Fruit fly (Drosophila melanogaster) whole organism, embryonic: ENCODE results near the gene CG33230.

Source experiments
- Ada2b ChIP-seq: fragments of 200-800 bp; sonication (Bioruptor generic); IDR thresholded peaks from 2 replicates; pipeline ENCODE4 v1.3.6; 2022; ENCODE audit warnings: missing biosample characterization, missing genetic modification characterization
- Awh ChIP-seq: fragments of 200-800 bp; sonication (Bioruptor generic); IDR thresholded peaks from 2 replicates; pipeline ENCODE4, ENCODE4 v1.3.6; 2022; ENCODE audit warnings: missing biosample characterization, missing genetic modification characterization
- Bdp1 ChIP-seq: fragments of 200-800 bp; sonication (Bioruptor generic); optimal IDR thresholded peaks from 3 replicates; lab custom pipeline; 2016; ENCODE audit warnings: missing biosample characterization, missing genetic modification characterization
- Blimp-1 ChIP-seq: fragments of 200-800 bp; sonication (Bioruptor generic); optimal IDR thresholded peaks from 3 replicates; lab custom pipeline; 2018; ENCODE audit warnings: missing biosample characterization, missing genetic modification characterization, mild to moderate bottlenecking, moderate library complexity, missing genetic modification reagents
- CG10209 ChIP-seq: fragments of 200-800 bp; sonication (Bioruptor generic); optimal IDR thresholded peaks from 3 replicates; lab custom pipeline; 2017; ENCODE audit warnings: missing biosample characterization, mild to moderate bottlenecking, missing genetic modification characterization, missing genetic modification reagents
- CG10274 ChIP-seq: fragments of 200-800 bp; sonication (Bioruptor generic); optimal IDR thresholded peaks from 3 replicates; lab custom pipeline; 2017; ENCODE audit warnings: missing biosample characterization, mild to moderate bottlenecking, missing genetic modification characterization
- CG11695 ChIP-seq: fragments of 200-800 bp; sonication (Bioruptor generic); IDR thresholded peaks from 3 replicates; pipeline ENCODE4 v1.3.6; 2022; ENCODE audit warnings: missing biosample characterization, missing genetic modification characterization
- CG12659 ChIP-seq: fragments of 200-800 bp; sonication (Bioruptor generic); optimal IDR thresholded peaks from 3 replicates; lab custom pipeline; 2017; ENCODE audit warnings: mild to moderate bottlenecking, missing biosample characterization, missing genetic modification reagents, missing genetic modification characterization
- CG12744 ChIP-seq: fragments of 200-800 bp; sonication (Bioruptor generic); optimal IDR thresholded peaks from 2 replicates; lab custom pipeline; 2016; ENCODE audit warnings: missing biosample characterization, missing genetic modification characterization
- CG15011 ChIP-seq: fragments of 200-800 bp; sonication (Bioruptor generic); optimal IDR thresholded peaks from 3 replicates; lab custom pipeline; 2018; ENCODE audit warnings: missing biosample characterization, mild to moderate bottlenecking, missing genetic modification characterization
- CG1529 ChIP-seq: fragments of 200-800 bp; sonication (Bioruptor generic); optimal IDR thresholded peaks from 3 replicates; lab custom pipeline; 2018; ENCODE audit warnings: missing biosample characterization, missing genetic modification characterization
- CG15514 ChIP-seq: fragments of 200-800 bp; sonication (Bioruptor generic); optimal IDR thresholded peaks from 3 replicates; lab custom pipeline; 2017; ENCODE audit warnings: missing biosample characterization, missing genetic modification characterization, mild to moderate bottlenecking, moderate library complexity, missing genetic modification reagents
- CG18262 ChIP-seq: fragments of 200-800 bp; optimal IDR thresholded peaks from 3 replicates; lab custom pipeline; 2019; ENCODE audit warnings: missing biosample characterization, mild to moderate bottlenecking, missing genetic modification characterization, moderate library complexity
- CG18619 ChIP-seq: fragments of 200-800 bp; sonication (Bioruptor generic); optimal IDR thresholded peaks from 3 replicates; lab custom pipeline; 2017; ENCODE audit warnings: missing biosample characterization, mild to moderate bottlenecking, missing genetic modification characterization
- CG31224 ChIP-seq: fragments of 200-800 bp; sonication (Bioruptor generic); IDR thresholded peaks from 2 replicates; pipeline ENCODE4 v1.3.6; 2022; ENCODE audit warnings: missing biosample characterization, missing genetic modification characterization
- CG31441 ChIP-seq: fragments of 200-800 bp; sonication (Bioruptor generic); IDR thresholded peaks from 2 replicates; pipeline ENCODE4 v1.3.6; 2022; ENCODE audit warnings: missing biosample characterization, missing genetic modification characterization
- CG33213 ChIP-seq: fragments of 200-800 bp; sonication (Bioruptor generic); optimal IDR thresholded peaks from 3 replicates; lab custom pipeline; 2016; ENCODE audit warnings: missing biosample characterization, missing genetic modification characterization
- CG4282 ChIP-seq: fragments of 200-800 bp; sonication (Bioruptor generic); optimal IDR thresholded peaks from 2 replicates; lab custom pipeline; 2016; ENCODE audit warnings: missing biosample characterization, missing genetic modification characterization
- CG7271 ChIP-seq: fragments of 200-800 bp; sonication (Bioruptor generic); optimal IDR thresholded peaks from 2 replicates; lab custom pipeline; 2018; ENCODE audit warnings: missing biosample characterization, mild to moderate bottlenecking, missing genetic modification characterization, moderate library complexity
- CG7745 ChIP-seq: fragments of 200-800 bp; sonication (Bioruptor generic); optimal IDR thresholded peaks from 2 replicates; lab custom pipeline; 2018; ENCODE audit warnings: missing biosample characterization, mild to moderate bottlenecking, missing genetic modification characterization, moderate library complexity
- CG9215 ChIP-seq: fragments of 200-800 bp; sonication (Bioruptor generic); IDR thresholded peaks from 2 replicates; pipeline ENCODE4 v1.3.6; 2022; ENCODE audit warnings: missing biosample characterization, missing genetic modification characterization
- CG9437 ChIP-seq: fragments of 200-800 bp; sonication (Bioruptor generic); optimal IDR thresholded peaks from 2 replicates; lab custom pipeline; 2018; ENCODE audit warnings: missing biosample characterization, mild to moderate bottlenecking, missing genetic modification characterization
- CG9932 ChIP-seq: fragments of 200-800 bp; sonication (Bioruptor generic); IDR thresholded peaks from 2 replicates; pipeline ENCODE4 v1.3.6; 2022; ENCODE audit warnings: missing biosample characterization, missing genetic modification characterization
- Dad ChIP-seq: fragments of 200-800 bp; sonication (Bioruptor generic); optimal IDR thresholded peaks from 3 replicates; lab custom pipeline; 2016; ENCODE audit warnings: missing biosample characterization, missing genetic modification characterization
- Dip3 ChIP-seq: fragments of 200-800 bp; sonication (Bioruptor generic); optimal IDR thresholded peaks from 3 replicates; lab custom pipeline; 2016; ENCODE audit warnings: missing biosample characterization, missing genetic modification characterization
- Drgx ChIP-seq: fragments of 200-800 bp; sonication (Bioruptor generic); IDR thresholded peaks from 2 replicates; pipeline ENCODE4 v1.3.6; 2022; ENCODE audit warnings: missing biosample characterization, missing genetic modification characterization
- H2.0 ChIP-seq: fragments of 200-800 bp; sonication (Bioruptor generic); IDR thresholded peaks from 2 replicates; pipeline ENCODE4 v1.3.6; 2022; ENCODE audit warnings: missing biosample characterization, missing genetic modification characterization
- HLH4C ChIP-seq: fragments of 200-800 bp; sonication (Bioruptor generic); IDR thresholded peaks from 3 replicates; pipeline ENCODE4 v1.3.6; 2022; ENCODE audit warnings: missing biosample characterization, missing genetic modification characterization; ENCODE audit not compliant: partially characterized antibody
- Hr51 ChIP-seq, 2 experiments: fragments of 200-800 bp; sonication (Bioruptor generic); optimal IDR thresholded peaks; 2 replicates in 1 of 2; 3 replicates in 1 of 2; lab custom pipeline; 2016 to 2018; ENCODE audit warnings: missing biosample characterization in 2 of 2, missing genetic modification characterization in 2 of 2, mild to moderate bottlenecking in 1 of 2, moderate library complexity in 1 of 2
- Opbp ChIP-seq: fragments of 200-800 bp; sonication (Bioruptor generic); IDR thresholded peaks from 3 replicates; pipeline ENCODE4 v1.3.6; 2022; ENCODE audit warnings: missing biosample characterization, missing genetic modification characterization; ENCODE audit not compliant: partially characterized antibody
- Ravus ChIP-seq: fragments of 200-800 bp; sonication (Bioruptor generic); IDR thresholded peaks from 2 replicates; pipeline ENCODE4 v1.3.6; 2022; ENCODE audit warnings: missing biosample characterization, missing genetic modification characterization
- ase ChIP-seq: fragments of 200-800 bp; sonication (Bioruptor generic); IDR thresholded peaks from 3 replicates; pipeline ENCODE4 v1.3.6; 2022; ENCODE audit warnings: missing biosample characterization, missing genetic modification characterization
- ash1 ChIP-seq: fragments of 200-800 bp; sonication (Bioruptor generic); optimal IDR thresholded peaks from 2 replicates; lab custom pipeline; 2018; ENCODE audit warnings: missing biosample characterization, mild to moderate bottlenecking, missing genetic modification characterization
- bcd ChIP-seq: fragments of 200-800 bp; sonication (Bioruptor generic); optimal IDR thresholded peaks from 2 replicates; lab custom pipeline; 2017; ENCODE audit warnings: missing biosample characterization, mild to moderate bottlenecking, missing genetic modification characterization
- cas ChIP-seq: fragments of 200-800 bp; sonication (Bioruptor generic); IDR thresholded peaks from 2 replicates; pipeline ENCODE4 v1.3.6; 2022; ENCODE audit warnings: missing biosample characterization, missing genetic modification characterization
- caup ChIP-seq: fragments of 200-800 bp; sonication (Bioruptor generic); optimal IDR thresholded peaks from 3 replicates; lab custom pipeline; 2017; ENCODE audit warnings: missing biosample characterization, mild to moderate bottlenecking, missing genetic modification characterization, moderate library complexity; ENCODE audit not compliant: severe bottlenecking
- cwo ChIP-seq: fragments of 200-800 bp; sonication (Bioruptor generic); optimal IDR thresholded peaks from 3 replicates; lab custom pipeline; 2017; ENCODE audit warnings: missing biosample characterization, missing genetic modification characterization, mild to moderate bottlenecking, moderate library complexity, missing genetic modification reagents
- hth ChIP-seq: fragments of >200 bp; optimal IDR thresholded peaks from 2 replicates; lab custom pipeline; 2017; ENCODE audit warnings: inconsistent platforms
- inv ChIP-seq: fragments of 200-800 bp; sonication (Bioruptor generic); IDR thresholded peaks from 2 replicates; pipeline ENCODE4 v1.3.6; 2022; ENCODE audit warnings: missing biosample characterization, missing genetic modification characterization; ENCODE audit not compliant: partially characterized antibody
- kay ChIP-seq: fragments of 200-800 bp; sonication (Bioruptor generic); optimal IDR thresholded peaks from 2 replicates; lab custom pipeline; 2016; ENCODE audit warnings: missing biosample characterization, missing genetic modification characterization
- lmd ChIP-seq: fragments of 200-800 bp; sonication (Bioruptor generic); IDR thresholded peaks from 2 replicates; pipeline ENCODE4 v1.3.6; 2022; ENCODE audit warnings: missing biosample characterization, missing genetic modification characterization
- nau ChIP-seq: fragments of 200-800 bp; sonication (Bioruptor generic); optimal IDR thresholded peaks from 3 replicates; lab custom pipeline; 2017; ENCODE audit warnings: missing biosample characterization, mild to moderate bottlenecking, missing genetic modification characterization, missing genetic modification reagents
- nom ChIP-seq: fragments of 200-800 bp; sonication (Bioruptor generic); optimal IDR thresholded peaks from 2 replicates; lab custom pipeline; 2017; ENCODE audit warnings: missing biosample characterization, missing genetic modification characterization, mild to moderate bottlenecking, moderate library complexity, missing genetic modification reagents
- peb ChIP-seq: fragments of 200-800 bp; sonication (Bioruptor generic); IDR thresholded peaks from 2 replicates; pipeline ENCODE4 v1.3.6; 2022; ENCODE audit warnings: missing biosample characterization, missing genetic modification characterization
- pros ChIP-seq: fragments of 200-800 bp; sonication (Bioruptor generic); optimal IDR thresholded peaks from 3 replicates; lab custom pipeline; 2019; ENCODE audit warnings: missing biosample characterization, mild to moderate bottlenecking, missing genetic modification characterization, moderate library complexity
- repo ChIP-seq: fragments of 200-800 bp; sonication (Bioruptor generic); optimal IDR thresholded peaks from 2 replicates; lab custom pipeline; 2016; ENCODE audit warnings: missing biosample characterization, missing genetic modification characterization
- so ChIP-seq: fragments of 200-800 bp; sonication (Bioruptor generic); IDR thresholded peaks from 3 replicates; pipeline ENCODE4 v1.3.6; 2022; ENCODE audit warnings: missing biosample characterization, missing genetic modification characterization
- sob ChIP-seq: fragments of 200-800 bp; sonication (Bioruptor generic); IDR thresholded peaks from 2 replicates; pipeline ENCODE4 v1.3.6; 2022; ENCODE audit warnings: missing biosample characterization, missing genetic modification characterization
- tll ChIP-seq, 2 experiments: fragments of 200-800 bp in 1 of 2; fragments of >200 bp in 1 of 2; sonication (Bioruptor generic) in 1 of 2; optimal IDR thresholded peaks; 2 replicates each; lab custom pipeline; 2017 to 2019; ENCODE audit warnings: missing biosample characterization in 2 of 2, missing genetic modification characterization in 2 of 2, mild to moderate bottlenecking in 1 of 2, moderate library complexity in 1 of 2
- vfl ChIP-seq: fragments of 200-800 bp; sonication (Bioruptor generic); optimal IDR thresholded peaks from 2 replicates; lab custom pipeline; 2016; ENCODE audit warnings: missing biosample characterization, missing genetic modification characterization

The CG33230 gene

DNA sequence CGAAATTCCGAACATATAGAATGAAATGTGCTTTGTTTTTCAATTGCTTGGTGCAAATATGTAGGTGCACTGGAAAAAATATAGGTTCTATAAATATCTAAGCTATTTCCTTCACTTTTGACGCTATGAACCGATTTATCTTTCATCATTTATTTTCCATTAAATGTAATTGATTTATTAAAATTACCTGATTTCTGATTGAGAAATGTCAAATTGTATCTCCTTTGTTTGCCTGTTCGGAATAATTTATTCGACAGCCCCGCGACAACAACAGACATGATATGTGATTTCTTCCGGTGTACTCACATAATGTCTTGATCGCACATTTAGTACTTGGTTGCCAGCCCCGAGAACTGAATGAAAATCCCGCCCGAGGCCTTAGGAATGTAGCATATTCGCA, 8.6 kb upstream of the CG33230 start (continued):
- peak; percentile 4 for TF ChIP-seq CG9437
- no peak for TF ChIP-seq CG1529 (GFP tag; lab: Kevin White, UChicago)
- no peak for TF ChIP-seq Opbp (GFP tag; lab: Robert Waterston, UW)
- no peak for TF ChIP-seq CG33213 (GFP tag; lab: Kevin White, UChicago)
- no peak for TF ChIP-seq vfl
- TF ChIP-seq CG12659 (GFP tag; lab: Kevin White, UChicago), result peak; percentile 31
- TF ChIP-seq Awh (GFP tag; lab: Robert Waterston, UW), result no peak
- peak; percentile 36 for TF ChIP-seq caup (GFP tag; lab: Kevin White, UChicago)
- no peak for TF ChIP-seq CG4282 (GFP tag; lab: Kevin White, UChicago)
- TF ChIP-seq Blimp-1 (GFP tag; lab: Kevin White, UChicago), result no peak
- no peak for TF ChIP-seq hth (lab: Kevin White, UChicago)
- TF ChIP-seq Dad (GFP tag; lab: Kevin White, UChicago), result peak; percentile 3
- TF ChIP-seq ase, result no peak
- TF ChIP-seq CG15514 (GFP tag; lab: Kevin White, UChicago), result peak; percentile 17
- TF ChIP-seq CG31224 (GFP tag; lab: Robert Waterston, UW), result peak; percentile 57
- TF ChIP-seq Drgx, result 0 out of 2 replicates have a peak, but pooled peaks have one; percentile 44
- no peak for TF ChIP-seq pros
- TF ChIP-seq repo (GFP tag; lab: Kevin White, UChicago), result no peak
- no peak for TF ChIP-seq nom (GFP tag; lab: Kevin White, UChicago)
- peak; percentile 34 for TF ChIP-seq CG10209 (GFP tag; lab: Kevin White, UChicago)
- TF ChIP-seq so (GFP tag; lab: Robert Waterston, UW), result 0 out of 3 replicates have a peak, but pooled peaks have one; percentile 10
- no peak; the same call in 1 of the 2 replicates for TF ChIP-seq Ada2b
- TF ChIP-seq CG11695 (GFP tag; lab: Robert Waterston, UW), result peak; percentile 47; the same call in 1 of the 3 replicates
- no peak for TF ChIP-seq Bdp1 (GFP tag; lab: Kevin White, UChicago)
- TF ChIP-seq CG10274, result peak; percentile 9
- TF ChIP-seq CG12744 (GFP tag; lab: Kevin White, UChicago), result peak; percentile 23
- TF ChIP-seq bcd, result peak; percentile 27
- TF ChIP-seq cwo (GFP tag; lab: Kevin White, UChicago), result peak; percentile 32
- TF ChIP-seq ash1, result no peak
- TF ChIP-seq CG9932 (GFP tag; lab: Robert Waterston, UW), result peak; percentile 68
- TF ChIP-seq CG7271 (tag; lab: Kevin White, UChicago), result no peak
- TF ChIP-seq Hr51 (GFP tag; optimal IDR thresholded peaks at IDR 0.05; lab: Kevin White, UChicago), result peak in 1 of 2 experiments; percentile 39
- no peak for TF ChIP-seq nau (GFP tag; lab: Kevin White, UChicago)
- TF ChIP-seq cas, result no peak
- TF ChIP-seq Ravus, result peak; percentile 18; the same call in 1 of the 2 replicates
- TF ChIP-seq CG7745 (tag; lab: Kevin White, UChicago), result no peak
- no peak for TF ChIP-seq CG18262 (tag; lab: Kevin White, UChicago)
- peak; percentile 46 for TF ChIP-seq Dip3
- peak; percentile 26 for TF ChIP-seq CG18619 (GFP tag; lab: Kevin White, UChicago)
- TF ChIP-seq H2.0 (GFP tag; lab: Robert Waterston, UW), result peak; percentile 37; the same call in 1 of the 2 replicates
- no peak for TF ChIP-seq CG15011 (GFP tag; lab: Kevin White, UChicago)
- no peak for TF ChIP-seq HLH4C (GFP tag; lab: Robert Waterston, UW)
- 0 out of 2 replicates have a peak, but pooled peaks have one; percentile 43 for TF ChIP-seq sob (GFP tag; lab: Robert Waterston, UW)
- TF ChIP-seq tll (GFP tag; optimal IDR thresholded peaks at IDR 0.05; lab: Kevin White, UChicago), result no peak
- peak; percentile 59; the same call in 1 of the 2 replicates for TF ChIP-seq CG9215 (GFP tag; lab: Robert Waterston, UW)
- no peak for TF ChIP-seq inv (GFP tag; lab: Robert Waterston, UW)
- no peak for TF ChIP-seq peb (GFP tag; lab: Robert Waterston, UW)
- peak; percentile 31; the same call in 1 of the 2 replicates for TF ChIP-seq CG31441 (GFP tag; lab: Robert Waterston, UW)
- no peak for TF ChIP-seq kay (GFP tag; lab: Kevin White, UChicago)
- peak; percentile 68; the same call in 1 of the 2 replicates for TF ChIP-seq lmd (GFP tag; lab: Robert Waterston, UW)
